Worm (Caenorhabditis elegans): ENCODE data around the gene mlcd-1.

- TF ChIP-seq klf-2 (GFP tag; conservative IDR thresholded peaks at IDR 0.05): no peak
- TF ChIP-seq tab-1 (GFP tag; IDR thresholded peaks at IDR 0.05): no peak
- no peak for TF ChIP-seq cog-1 (tag; optimal IDR thresholded peaks at IDR 0.05)
- TF ChIP-seq T22C8.4 (GFP tag; IDR thresholded peaks at IDR 0.05): no peak
- TF ChIP-seq flt-1 (GFP tag; IDR thresholded peaks at IDR 0.05): no peak
- TF ChIP-seq ztf-29 (GFP tag; IDR thresholded peaks at IDR 0.05): no peak
- TF ChIP-seq ref-1 (GFP tag; conservative IDR thresholded peaks at IDR 0.05): no peak
Measured at ce11 chrIII:4600139-4600762, 32.3 kb upstream of the mlcd-1 start, which contains the start of gene mab-21.
